Worm (Caenorhabditis elegans) whole organism, mixed stage, embryonic: ENCODE results near the gene scyl-1.

ENCODE experiments used
- ceh-43 ChIP-seq: fragments of 200-800 bp; sonication (Bioruptor generic); optimal IDR thresholded peaks from 2 replicates; lab custom pipeline; 2018; ENCODE audit warnings: mild to moderate bottlenecking, missing genetic modification characterization, moderate library complexity, missing compliant biosample characterization
- ceh-83 ChIP-seq: fragments of 200-800 bp; sonication (Bioruptor generic); optimal IDR thresholded peaks from 2 replicates; lab custom pipeline; 2018; ENCODE audit warnings: mild to moderate bottlenecking, missing genetic modification characterization, missing compliant biosample characterization
- ces-1 ChIP-seq: fragments of 150-350 bp; optimal IDR thresholded peaks from 2 replicates; lab custom pipeline; 2014; ENCODE audit warnings: missing biosample characterization, missing genetic modification reagents, missing genetic modification characterization
- drap-1 ChIP-seq: fragments of 200-800 bp; sonication (Bioruptor generic); optimal IDR thresholded peaks from 3 replicates; lab custom pipeline; 2018; ENCODE audit warnings: mild to moderate bottlenecking, missing genetic modification characterization, missing compliant biosample characterization
- elt-3 ChIP-seq: fragments of 150-350 bp; optimal IDR thresholded peaks from 2 replicates; lab custom pipeline; 2014; ENCODE audit warnings: missing biosample characterization, missing genetic modification characterization
- lin-13 ChIP-seq: fragments of 150-350 bp; optimal IDR thresholded peaks from 2 replicates; lab custom pipeline; 2014; ENCODE audit warnings: missing biosample characterization, missing genetic modification characterization
- lsy-2 ChIP-seq: fragments of 150-350 bp; optimal IDR thresholded peaks from 2 replicates; lab custom pipeline; 2014; ENCODE audit warnings: missing biosample characterization, missing genetic modification characterization
- mep-1 ChIP-seq: fragments of 150-350 bp; optimal IDR thresholded peaks from 2 replicates; lab custom pipeline; 2017; ENCODE audit warnings: missing biosample characterization, missing genetic modification reagents, missing genetic modification characterization, inconsistent platforms
- nhr-237 ChIP-seq: fragments of 150-350 bp; optimal IDR thresholded peaks from 2 replicates; lab custom pipeline; 2014; ENCODE audit warnings: missing biosample characterization, missing genetic modification characterization
- pha-4 ChIP-seq: fragments of 150-350 bp; optimal IDR thresholded peaks from 2 replicates; lab custom pipeline; 2018; ENCODE audit warnings: missing biosample characterization, missing genetic modification reagents, missing genetic modification characterization
- unc-39 ChIP-seq: fragments of 150-350 bp; optimal IDR thresholded peaks from 2 replicates; lab custom pipeline; 2014; ENCODE audit warnings: missing biosample characterization, missing genetic modification characterization
- unc-62 ChIP-seq: fragments of 150-350 bp; optimal IDR thresholded peaks from 2 replicates; lab custom pipeline; 2014; ENCODE audit warnings: missing biosample characterization, missing genetic modification reagents, missing genetic modification characterization
- ztf-11 ChIP-seq: fragments of 150-350 bp; optimal IDR thresholded peaks from 2 replicates; lab custom pipeline; 2014; ENCODE audit warnings: missing biosample characterization, missing genetic modification characterization

ce11 chrV:13073145-13073544 is 31.6 kb upstream of the scyl-1 start:
- no peak for TF ChIP-seq lsy-2 (tag; lab: Kevin White, UChicago)
- no peak for TF ChIP-seq mep-1
- no peak for TF ChIP-seq elt-3
- no peak for TF ChIP-seq ceh-83 (GFP tag; lab: Kevin White, UChicago)
- TF ChIP-seq ces-1: no peak
- TF ChIP-seq unc-62 (GFP tag; lab: Kevin White, UChicago): no peak
- no peak for TF ChIP-seq lin-13 (tag; lab: Kevin White, UChicago)
- TF ChIP-seq ceh-43: no peak
- no peak for TF ChIP-seq ztf-11 (tag; lab: Kevin White, UChicago)
- no peak for TF ChIP-seq pha-4
- TF ChIP-seq unc-39: no peak
- TF ChIP-seq nhr-237: no peak
- TF ChIP-seq drap-1 (GFP tag; lab: Kevin White, UChicago): no peak
